Worm (Caenorhabditis elegans) whole organism, L4 larva: ENCODE results near the gene srh-207.

Source experiments
- ama-1 ChIP-seq: fragments of 150-350 bp; optimal IDR thresholded peaks from 2 replicates; lab custom pipeline; 2014; ENCODE audit warnings: inconsistent platforms, mixed read lengths
- hif-1 ChIP-seq, 2 experiments: sonication (generic microtip); optimal IDR thresholded peaks; 2 replicates each; lab custom pipeline; 2016 to 2017; ENCODE audit warnings: missing compliant biosample characterization in 2 of 2, missing genetic modification characterization in 2 of 2, missing genetic modification reagents in 2 of 2, missing genotype in 2 of 2, mild to moderate bottlenecking in 1 of 2
- lsy-2 ChIP-seq, 2 experiments: fragments of 150-350 bp in 1 of 2; sonication (generic microtip) in 1 of 2; optimal IDR thresholded peaks; 2 replicates each; lab custom pipeline; 2014 to 2017; ENCODE audit warnings: missing biosample characterization in 2 of 2, missing genetic modification characterization in 2 of 2
- nhr-25 ChIP-seq: sonication (generic microtip); optimal IDR thresholded peaks from 2 replicates; lab custom pipeline; 2017; ENCODE audit warnings: missing genetic modification characterization, mild to moderate bottlenecking, missing compliant biosample characterization, antibody characterized with exemption, moderate library complexity, borderline replicate concordance; ENCODE audit not compliant: insufficient read depth
- pha-4 ChIP-seq, 2 experiments: fragments of 150-350 bp in 1 of 2; fragments of 200-800 bp in 1 of 2; sonication (Bioruptor generic) in 1 of 2; IDR thresholded peaks in 1 of 2; optimal IDR thresholded peaks in 1 of 2; 2 replicates each; pipeline versions ENCODE4 v1.3.6 to Lab custom; 2014 to 2022; ENCODE audit warnings: missing genetic modification characterization in 2 of 2, missing genetic modification reagents in 2 of 2, missing biosample characterization in 1 of 2, missing compliant biosample characterization in 1 of 2
- skn-1 ChIP-seq: fragments of 150-350 bp; optimal IDR thresholded peaks from 2 replicates; lab custom pipeline; 2014; ENCODE audit warnings: missing biosample characterization, missing genetic modification characterization
- snpc-1.2 ChIP-seq: fragments of 200-800 bp; sonication (Bioruptor generic); IDR thresholded peaks from 2 replicates; pipeline ENCODE4 v1.3.6; 2022; ENCODE audit warnings: missing genetic modification reagents, missing genetic modification characterization, missing compliant biosample characterization
- zag-1 ChIP-seq: fragments of 150-350 bp; optimal IDR thresholded peaks from 2 replicates; lab custom pipeline; 2014; ENCODE audit warnings: missing biosample characterization, missing genetic modification characterization
- zip-11 ChIP-seq: fragments of 200-800 bp; sonication (Bioruptor generic); IDR thresholded peaks from 2 replicates; pipeline ENCODE4 v1.3.6; 2022; ENCODE audit warnings: missing genetic modification characterization, missing compliant biosample characterization

- TF ChIP-seq zip-11 (no peak), snpc-1.2 (GFP tag; lab: Robert Waterston, UW) (no peak), ama-1 (lab: Kevin White, UChicago) (no peak), pha-4 (GFP tag; IDR thresholded peaks at IDR 0.05; lab: Robert Waterston, UW) (no peak), pha-4 (tag; optimal IDR thresholded peaks at IDR 0.05; lab: Kevin White, UChicago) (no peak), hif-1 (tag; optimal IDR thresholded peaks at IDR 0.05; lab: Kevin White, UChicago) (no peak), nhr-25 (tag; lab: Kevin White, UChicago) (no peak), skn-1 (tag; lab: Kevin White, UChicago) (no peak), lsy-2 (tag; optimal IDR thresholded peaks at IDR 0.05; lab: Kevin White, UChicago) (no peak), zag-1 (tag; lab: Kevin White, UChicago) (no peak)
Observed at ce11 chrV:18374194-18374593, 35.8 kb downstream of the srh-207 start, which contains the start of gene Y51A2B.2.
